Fruit fly (Drosophila melanogaster) whole organism, embryonic: Measurements from ENCODE around the gene dpy.
A peak's percentile ranks its signal among the peaks of the same experiment; 100 is the strongest.

ENCODE experiments used
- ATbp ChIP-seq: fragments of 200-800 bp; sonication (Bioruptor generic); optimal IDR thresholded peaks from 2 replicates; lab custom pipeline; 2017; ENCODE audit warnings: missing biosample characterization, mild to moderate bottlenecking, missing genetic modification characterization, missing genetic modification reagents
- Atf3 ChIP-seq: fragments of 200-800 bp; sonication (Bioruptor generic); optimal IDR thresholded peaks from 3 replicates; lab custom pipeline; 2016; ENCODE audit warnings: missing biosample characterization, missing genetic modification characterization
- B-H1 ChIP-seq: fragments of 200-800 bp; sonication (Bioruptor generic); IDR thresholded peaks from 3 replicates; pipeline ENCODE4 v1.3.6; 2022; ENCODE audit warnings: missing biosample characterization, missing genetic modification characterization
- B-H2 ChIP-seq: fragments of 200-800 bp; sonication (Bioruptor generic); optimal IDR thresholded peaks from 2 replicates; lab custom pipeline; 2018; ENCODE audit warnings: missing biosample characterization, mild to moderate bottlenecking, missing genetic modification characterization
- CG10462 ChIP-seq: fragments of 200-800 bp; sonication (Bioruptor generic); optimal IDR thresholded peaks from 2 replicates; lab custom pipeline; 2016; ENCODE audit warnings: missing biosample characterization, missing genetic modification characterization
- CG10654 ChIP-seq: fragments of 200-800 bp; sonication (Bioruptor generic); optimal IDR thresholded peaks from 2 replicates; lab custom pipeline; 2016; ENCODE audit warnings: missing biosample characterization, missing genetic modification characterization
- CG11093 ChIP-seq: fragments of 200-800 bp; sonication (Bioruptor generic); IDR thresholded peaks from 3 replicates; pipeline ENCODE4 v1.3.6; 2022; ENCODE audit warnings: missing biosample characterization, missing genetic modification characterization
- CG11456 ChIP-seq: fragments of 200-800 bp; sonication (Bioruptor generic); IDR thresholded peaks from 3 replicates; pipeline ENCODE4 v1.3.6; 2022; ENCODE audit warnings: missing biosample characterization, missing genetic modification characterization
- CG13894 ChIP-seq: fragments of 200-800 bp; sonication (Bioruptor generic); optimal IDR thresholded peaks from 3 replicates; lab custom pipeline; 2018; ENCODE audit warnings: missing biosample characterization, mild to moderate bottlenecking, missing genetic modification characterization, moderate library complexity
- CG15269 ChIP-seq: fragments of 200-800 bp; sonication (Bioruptor generic); optimal IDR thresholded peaks from 2 replicates; lab custom pipeline; 2018; ENCODE audit warnings: missing biosample characterization, mild to moderate bottlenecking, missing genetic modification characterization, moderate library complexity
- CG17328 ChIP-seq: fragments of 200-800 bp; sonication (Bioruptor generic); IDR thresholded peaks from 2 replicates; pipeline ENCODE4 v1.3.6; 2022; ENCODE audit warnings: missing biosample characterization, missing genetic modification characterization
- CG18476 ChIP-seq: fragments of 200-800 bp; sonication (Bioruptor generic); optimal IDR thresholded peaks from 2 replicates; lab custom pipeline; 2016; ENCODE audit warnings: missing biosample characterization, mild to moderate bottlenecking, missing genetic modification characterization
- CG2712 ChIP-seq: fragments of 200-800 bp; optimal IDR thresholded peaks from 3 replicates; lab custom pipeline; 2019; ENCODE audit warnings: missing biosample characterization, mild to moderate bottlenecking, missing genetic modification characterization, moderate library complexity
- CG3163 ChIP-seq: fragments of 200-800 bp; sonication (Bioruptor generic); optimal IDR thresholded peaks from 3 replicates; lab custom pipeline; 2016; ENCODE audit warnings: missing biosample characterization, missing genetic modification characterization
- CG3407 ChIP-seq: fragments of 200-800 bp; sonication (Bioruptor generic); optimal IDR thresholded peaks from 2 replicates; lab custom pipeline; 2018; ENCODE audit warnings: missing biosample characterization, mild to moderate bottlenecking, missing genetic modification characterization
- CG34422 ChIP-seq: fragments of 200-800 bp; sonication (Bioruptor generic); IDR thresholded peaks from 3 replicates; pipeline ENCODE4 v1.3.6; 2022; ENCODE audit warnings: missing biosample characterization, missing genetic modification characterization
- CG7745 ChIP-seq: fragments of 200-800 bp; sonication (Bioruptor generic); optimal IDR thresholded peaks from 2 replicates; lab custom pipeline; 2018; ENCODE audit warnings: missing biosample characterization, mild to moderate bottlenecking, missing genetic modification characterization, moderate library complexity
- CG7786 ChIP-seq: fragments of 200-800 bp; sonication (Bioruptor generic); optimal IDR thresholded peaks from 2 replicates; lab custom pipeline; 2016; ENCODE audit warnings: missing biosample characterization, missing genetic modification characterization
- CG8478 ChIP-seq: fragments of >200 bp; optimal IDR thresholded peaks from 2 replicates; lab custom pipeline; 2018
- CG9876 ChIP-seq: fragments of 200-800 bp; sonication (Bioruptor generic); optimal IDR thresholded peaks from 2 replicates; lab custom pipeline; 2016; ENCODE audit warnings: missing biosample characterization, missing genetic modification characterization
- Camta ChIP-seq: fragments of 200-800 bp; sonication (Bioruptor generic); optimal IDR thresholded peaks from 2 replicates; lab custom pipeline; 2016; ENCODE audit warnings: missing biosample characterization, missing genetic modification characterization
- CrebB ChIP-seq: fragments of 200-800 bp; sonication (Bioruptor generic); optimal IDR thresholded peaks from 3 replicates; lab custom pipeline; 2018; ENCODE audit warnings: missing biosample characterization, mild to moderate bottlenecking, missing genetic modification characterization
- Dfd ChIP-seq, 2 experiments: fragments of >200 bp; optimal IDR thresholded peaks; 2 replicates each; lab custom pipeline; 2017; ENCODE audit warnings: missing biosample characterization in 2 of 2, missing genetic modification characterization in 2 of 2
- Elba2 ChIP-seq: fragments of 200-800 bp; sonication (Bioruptor generic); optimal IDR thresholded peaks from 3 replicates; lab custom pipeline; 2016; ENCODE audit warnings: missing biosample characterization, missing genetic modification characterization
- Ets97D ChIP-seq: fragments of 200-800 bp; sonication (Bioruptor generic); optimal IDR thresholded peaks from 3 replicates; lab custom pipeline; 2016; ENCODE audit warnings: missing biosample characterization, missing genetic modification characterization
- GATAe ChIP-seq: fragments of 200-800 bp; sonication (Bioruptor generic); conservative IDR thresholded peaks from 2 replicates; pipeline ENCODE4 v1.3.6; 2022; ENCODE audit warnings: missing biosample characterization, missing genetic modification characterization
- Gug ChIP-seq: fragments of 200-800 bp; sonication (Bioruptor generic); IDR thresholded peaks from 4 replicates; pipeline ENCODE4 v1.3.6; 2022; ENCODE audit warnings: missing biosample characterization, missing genetic modification characterization
- PHDP ChIP-seq: fragments of 200-800 bp; sonication (Bioruptor generic); optimal IDR thresholded peaks from 3 replicates; lab custom pipeline; 2018; ENCODE audit warnings: missing biosample characterization, mild to moderate bottlenecking, missing genetic modification characterization, moderate library complexity
- Sox100B ChIP-seq: fragments of 200-800 bp; sonication (Bioruptor generic); optimal IDR thresholded peaks from 3 replicates; lab custom pipeline; 2018; ENCODE audit warnings: missing biosample characterization, mild to moderate bottlenecking, missing genetic modification characterization
- Sry-β ChIP-seq: fragments of 200-800 bp; sonication (Bioruptor generic); optimal IDR thresholded peaks from 2 replicates; lab custom pipeline; 2018; ENCODE audit warnings: missing biosample characterization, mild to moderate bottlenecking, missing genetic modification characterization, moderate library complexity
- Vsx1 ChIP-seq: fragments of 200-800 bp; sonication (Bioruptor generic); optimal IDR thresholded peaks from 2 replicates; lab custom pipeline; 2017; ENCODE audit warnings: missing biosample characterization, mild to moderate bottlenecking, missing genetic modification characterization, missing genetic modification reagents
- Xbp1 ChIP-seq: fragments of 200-800 bp; sonication (Bioruptor generic); optimal IDR thresholded peaks from 3 replicates; lab custom pipeline; 2016; ENCODE audit warnings: missing biosample characterization, mild to moderate bottlenecking, missing genetic modification characterization
- bigmax ChIP-seq: fragments of 200-800 bp; sonication (Bioruptor generic); optimal IDR thresholded peaks from 2 replicates; lab custom pipeline; 2018; ENCODE audit warnings: missing biosample characterization, mild to moderate bottlenecking, missing genetic modification characterization
- corto ChIP-seq: fragments of 200-800 bp; sonication (Bioruptor generic); optimal IDR thresholded peaks from 2 replicates; lab custom pipeline; 2016; ENCODE audit warnings: missing biosample characterization, mild to moderate bottlenecking, missing genetic modification characterization, moderate library complexity
- crp ChIP-seq, 2 experiments: fragments of 200-800 bp; sonication (Bioruptor generic); optimal IDR thresholded peaks; 2 replicates in 1 of 2; 3 replicates in 1 of 2; lab custom pipeline; 2017; ENCODE audit warnings: missing biosample characterization in 2 of 2, missing genetic modification characterization in 2 of 2, mild to moderate bottlenecking in 1 of 2, moderate library complexity in 1 of 2
- dysf ChIP-seq: fragments of 200-800 bp; sonication (Bioruptor generic); IDR thresholded peaks from 3 replicates; pipeline ENCODE4 v1.3.6; 2022; ENCODE audit warnings: missing biosample characterization, missing genetic modification characterization
- eve ChIP-seq, 2 experiments: fragments of >200 bp; optimal IDR thresholded peaks; 2 replicates each; lab custom pipeline; 2017; ENCODE audit warnings: missing biosample characterization in 2 of 2, missing genetic modification characterization in 2 of 2
- fd96Cb ChIP-seq: fragments of 200-800 bp; sonication (Bioruptor generic); optimal IDR thresholded peaks from 2 replicates; lab custom pipeline; 2018; ENCODE audit warnings: missing biosample characterization, mild to moderate bottlenecking, missing genetic modification characterization, moderate library complexity
- grn ChIP-seq: fragments of 200-800 bp; sonication (Bioruptor generic); optimal IDR thresholded peaks from 3 replicates; lab custom pipeline; 2017; ENCODE audit warnings: missing biosample characterization, missing genetic modification characterization
- maf-S ChIP-seq: fragments of 200-800 bp; sonication (Bioruptor generic); optimal IDR thresholded peaks from 2 replicates; lab custom pipeline; 2016; ENCODE audit warnings: missing biosample characterization, missing genetic modification characterization
- nau ChIP-seq: fragments of 200-800 bp; sonication (Bioruptor generic); optimal IDR thresholded peaks from 3 replicates; lab custom pipeline; 2017; ENCODE audit warnings: missing biosample characterization, mild to moderate bottlenecking, missing genetic modification characterization, missing genetic modification reagents
- psq ChIP-seq: fragments of 200-800 bp; sonication (Bioruptor generic); optimal IDR thresholded peaks from 2 replicates; lab custom pipeline; 2017; ENCODE audit warnings: missing biosample characterization, missing genetic modification characterization
- slbo ChIP-seq: fragments of 200-800 bp; sonication (Bioruptor generic); IDR thresholded peaks from 2 replicates; pipeline ENCODE4 v1.3.6; 2022; ENCODE audit warnings: missing biosample characterization, missing genetic modification characterization
- slou ChIP-seq: fragments of 200-800 bp; sonication (Bioruptor generic); optimal IDR thresholded peaks from 3 replicates; lab custom pipeline; 2016; ENCODE audit warnings: missing biosample characterization, missing genetic modification characterization
- stc ChIP-seq: fragments of 200-800 bp; sonication (Bioruptor generic); IDR thresholded peaks from 2 replicates; pipeline ENCODE4 v1.3.6; 2022; ENCODE audit warnings: missing biosample characterization, missing genetic modification characterization
- trh ChIP-seq: fragments of 200-800 bp; sonication (Bioruptor generic); optimal IDR thresholded peaks from 2 replicates; lab custom pipeline; 2016; ENCODE audit warnings: missing biosample characterization, missing genetic modification characterization
- ttk ChIP-seq: fragments of 200-800 bp; sonication (Bioruptor generic); IDR thresholded peaks from 2 replicates; pipeline ENCODE4 v2.1.2; 2022; ENCODE audit warnings: missing biosample characterization, missing genetic modification characterization
- z ChIP-seq: fragments of 200-800 bp; sonication (Bioruptor generic); IDR thresholded peaks from 3 replicates; pipeline ENCODE4 v1.3.6; 2022; ENCODE audit warnings: missing biosample characterization, missing genetic modification characterization
- zen ChIP-seq: fragments of 200-800 bp; sonication (Bioruptor generic); optimal IDR thresholded peaks from 3 replicates; lab custom pipeline; 2018; ENCODE audit warnings: missing biosample characterization, mild to moderate bottlenecking, missing genetic modification characterization, moderate library complexity

Gene dpy

dm6 chr2L:4458119-4459056 is 155.7 kb downstream of the dpy start, which contains the start of gene RpL27A (continued):
- peak; percentile 72 for TF ChIP-seq CG13894 (tag; lab: Kevin White, UChicago)
- TF ChIP-seq Vsx1 (GFP tag; lab: Kevin White, UChicago), result peak; percentile 74
- TF ChIP-seq CG11093 (GFP tag; lab: Robert Waterston, UW), result no peak
- TF ChIP-seq ATbp (GFP tag; lab: Kevin White, UChicago), result peak; percentile 79
- TF ChIP-seq fd96Cb (tag; lab: Kevin White, UChicago), result peak; percentile 38
- peak; percentile 91 for TF ChIP-seq CG17328 (GFP tag; lab: Robert Waterston, UW)
- peak; percentile 51 for TF ChIP-seq psq (GFP tag; lab: Kevin White, UChicago)
- peak; percentile 78 for TF ChIP-seq dysf (GFP tag; lab: Robert Waterston, UW)
- TF ChIP-seq ttk (GFP tag; lab: Robert Waterston, UW), result peak; percentile 80
- TF ChIP-seq bigmax (GFP tag; lab: Kevin White, UChicago), result peak; percentile 91
- peak; percentile 71; the same call in 2 of the 3 replicates for TF ChIP-seq B-H1 (GFP tag; lab: Robert Waterston, UW)
- peak; percentile 75 for TF ChIP-seq CG15269 (tag; lab: Kevin White, UChicago)
- peak in 1 of 2 experiments; percentile 62 for TF ChIP-seq Dfd (GFP tag; optimal IDR thresholded peaks at IDR 0.05; lab: Kevin White, UChicago)
- TF ChIP-seq CG2712, result peak; percentile 71
- peak; percentile 77 for TF ChIP-seq CG9876 (GFP tag; lab: Kevin White, UChicago)
- TF ChIP-seq CG3163 (GFP tag; lab: Kevin White, UChicago), result peak; percentile 58
- TF ChIP-seq CG11456 (GFP tag; lab: Robert Waterston, UW), result peak; percentile 91
- peak; percentile 38; the same call in 2 of the 4 replicates for TF ChIP-seq Gug (GFP tag; lab: Robert Waterston, UW)
- peak; percentile 50 for TF ChIP-seq CG10462 (GFP tag; lab: Kevin White, UChicago)
- TF ChIP-seq CG10654 (GFP tag; lab: Kevin White, UChicago), result peak; percentile 34
- no peak for TF ChIP-seq grn (GFP tag; lab: Kevin White, UChicago)
- TF ChIP-seq Atf3 (GFP tag; lab: Kevin White, UChicago), result peak; percentile 51
- TF ChIP-seq zen (tag; lab: Kevin White, UChicago), result peak; percentile 33
- TF ChIP-seq corto (GFP tag; lab: Kevin White, UChicago), result no peak
- TF ChIP-seq CG34422, result peak; percentile 81; the same call in 2 of the 3 replicates
- TF ChIP-seq Elba2 (GFP tag; lab: Kevin White, UChicago), result no peak
- peak; percentile 81 for TF ChIP-seq PHDP (tag; lab: Kevin White, UChicago)
- TF ChIP-seq CG3407 (GFP tag; lab: Kevin White, UChicago), result peak; percentile 80
- TF ChIP-seq eve (GFP tag; optimal IDR thresholded peaks at IDR 0.05; lab: Kevin White, UChicago), result no peak
- TF ChIP-seq CG8478 (lab: Kevin White, UChicago), result no peak
- TF ChIP-seq B-H2 (GFP tag; lab: Kevin White, UChicago), result peak; percentile 90
- TF ChIP-seq nau (GFP tag; lab: Kevin White, UChicago), result peak; percentile 75
- peak; percentile 79 for TF ChIP-seq stc (GFP tag; lab: Robert Waterston, UW)
- peak; percentile 79 for TF ChIP-seq Xbp1 (GFP tag; lab: Kevin White, UChicago)
- peak in 1 of 2 experiments; percentile 39 for TF ChIP-seq crp (GFP tag; optimal IDR thresholded peaks at IDR 0.05; lab: Kevin White, UChicago)
- TF ChIP-seq CrebB, result peak; percentile 86
- peak; percentile 81 for TF ChIP-seq slbo
- TF ChIP-seq CG7745 (tag; lab: Kevin White, UChicago), result peak; percentile 39
- peak; percentile 99 for TF ChIP-seq Ets97D (GFP tag; lab: Kevin White, UChicago)
- TF ChIP-seq Camta, result peak; percentile 66
- peak; percentile 40 for TF ChIP-seq CG7786
- TF ChIP-seq Sox100B (GFP tag; lab: Kevin White, UChicago), result peak; percentile 68
- TF ChIP-seq Sry-β (GFP tag; lab: Kevin White, UChicago), result peak; percentile 70
- TF ChIP-seq CG18476 (GFP tag; lab: Kevin White, UChicago), result peak; percentile 17
- peak; percentile 75 for TF ChIP-seq trh
- peak; percentile 63 for TF ChIP-seq slou
- peak; percentile 53 for TF ChIP-seq maf-S (GFP tag; lab: Kevin White, UChicago)
- TF ChIP-seq z (GFP tag; lab: Robert Waterston, UW), result no peak
- TF ChIP-seq GATAe (GFP tag; lab: Robert Waterston, UW), result peak; percentile 71
